Fruit fly (Drosophila melanogaster) whole organism, wandering third instar larva: Measurements from ENCODE around the gene pzg.

Experiments
- Abd-B ChIP-seq: fragments of >200 bp; optimal IDR thresholded peaks from 2 replicates; lab custom pipeline; 2017; ENCODE audit warnings: missing biosample characterization, missing genetic modification characterization
- CrebA ChIP-seq: fragments of 200-800 bp; sonication (Bioruptor generic); optimal IDR thresholded peaks from 2 replicates; lab custom pipeline; 2016; ENCODE audit warnings: missing biosample characterization, mild to moderate bottlenecking, missing genetic modification characterization, borderline replicate concordance
- Dfd ChIP-seq: fragments of >200 bp; optimal IDR thresholded peaks from 2 replicates; lab custom pipeline; 2017; ENCODE audit warnings: missing biosample characterization, missing genetic modification characterization
- Dif ChIP-seq: fragments of 200-275, 200-300 bp; sonication (Bioruptor generic); optimal IDR thresholded peaks from 2 replicates; lab custom pipeline; 2018; ENCODE audit warnings: missing biosample characterization, missing genetic modification characterization; ENCODE audit not compliant: partially characterized antibody
- HLH106 ChIP-seq: fragments of 200-800 bp; optimal IDR thresholded peaks from 3 replicates; lab custom pipeline; 2019; ENCODE audit warnings: missing biosample characterization, mild to moderate bottlenecking, missing genetic modification characterization, moderate library complexity
- Hnf4 ChIP-seq: fragments of 200-800 bp; sonication (Bioruptor generic); optimal IDR thresholded peaks from 2 replicates; lab custom pipeline; 2016; ENCODE audit warnings: missing biosample characterization, mild to moderate bottlenecking, missing genetic modification characterization
- Hr83 ChIP-seq: fragments of 200-300 bp; sonication (Bioruptor generic); optimal IDR thresholded peaks from 2 replicates; lab custom pipeline; 2016; ENCODE audit warnings: missing biosample characterization, mild to moderate bottlenecking, missing genetic modification characterization, moderate library complexity; ENCODE audit not compliant: poor library complexity, severe bottlenecking
- Jra ChIP-seq: sonication (Bioruptor generic); optimal IDR thresholded peaks from 2 replicates; lab custom pipeline; 2016; ENCODE audit warnings: missing biosample characterization, missing genetic modification characterization
- Mio ChIP-seq: sonication (Bioruptor generic); optimal IDR thresholded peaks from 2 replicates; lab custom pipeline; 2016; ENCODE audit warnings: missing biosample characterization, missing genetic modification characterization
- Myc ChIP-seq: fragments of >200 bp; optimal IDR thresholded peaks from 2 replicates; lab custom pipeline; 2017
- N ChIP-seq: fragments of >200 bp; optimal IDR thresholded peaks from 2 replicates; lab custom pipeline; 2018; ENCODE audit warnings: missing biosample characterization, missing external identifiers, missing genetic modification characterization
- Rel ChIP-seq, 2 experiments: fragments of 200-800 bp; sonication (Bioruptor generic) in 1 of 2; optimal IDR thresholded peaks; 2 replicates in 1 of 2; 3 replicates in 1 of 2; lab custom pipeline; 2016 to 2019; ENCODE audit warnings: mild to moderate bottlenecking in 2 of 2, missing biosample characterization in 2 of 2, missing genetic modification characterization in 2 of 2, moderate library complexity in 1 of 2
- Sp1 ChIP-seq: fragments of 200-800 bp; sonication (Bioruptor generic); optimal IDR thresholded peaks from 3 replicates; lab custom pipeline; 2019; ENCODE audit warnings: missing biosample characterization, mild to moderate bottlenecking, missing genetic modification characterization, moderate library complexity
- Vsx2 ChIP-seq: fragments of 200-300, 225-300 bp; sonication (Bioruptor generic); optimal IDR thresholded peaks from 2 replicates; lab custom pipeline; 2018; ENCODE audit warnings: missing biosample characterization, missing genetic modification characterization; ENCODE audit not compliant: partially characterized antibody
- br ChIP-seq: fragments of 200-800 bp; sonication (Bioruptor generic); optimal IDR thresholded peaks from 2 replicates; lab custom pipeline; 2016; ENCODE audit warnings: missing biosample characterization, missing genetic modification characterization
- dmrt93B ChIP-seq: fragments of 200-800 bp; sonication (Bioruptor generic); optimal IDR thresholded peaks from 2 replicates; lab custom pipeline; 2018; ENCODE audit warnings: missing biosample characterization, mild to moderate bottlenecking, missing genetic modification characterization
- dsf ChIP-seq: sonication (Bioruptor generic); optimal IDR thresholded peaks from 2 replicates; lab custom pipeline; 2016; ENCODE audit warnings: missing biosample characterization, missing genetic modification characterization, borderline replicate concordance
- ey ChIP-seq: fragments of 200-800 bp; sonication (Bioruptor generic); optimal IDR thresholded peaks from 2 replicates; lab custom pipeline; 2016; ENCODE audit warnings: missing biosample characterization, missing genetic modification characterization
- foxo ChIP-seq, 2 experiments: fragments of 200-800 bp; sonication (Bioruptor generic); optimal IDR thresholded peaks; 2 replicates in 1 of 2; 3 replicates in 1 of 2; lab custom pipeline; 2016 to 2017; ENCODE audit warnings: missing biosample characterization in 2 of 2, missing genetic modification characterization in 2 of 2
- fru ChIP-seq: fragments of 200-800 bp; sonication (Bioruptor generic); optimal IDR thresholded peaks from 3 replicates; lab custom pipeline; 2016; ENCODE audit warnings: missing biosample characterization, mild to moderate bottlenecking, missing genetic modification characterization
- h ChIP-seq: fragments of 200-800 bp; sonication (Bioruptor generic); optimal IDR thresholded peaks from 3 replicates; lab custom pipeline; 2016; ENCODE audit warnings: missing biosample characterization, mild to moderate bottlenecking, missing genetic modification characterization
- jim ChIP-seq: fragments of 175-275, 200-325 bp; sonication (Bioruptor generic); optimal IDR thresholded peaks from 2 replicates; lab custom pipeline; 2016; ENCODE audit warnings: missing biosample characterization, mild to moderate bottlenecking, missing genetic modification characterization
- lola ChIP-seq: fragments of >200 bp; optimal IDR thresholded peaks from 2 replicates; lab custom pipeline; 2017; ENCODE audit warnings: missing biosample characterization, missing genetic modification characterization
- pan ChIP-seq: fragments of >200 bp; optimal IDR thresholded peaks from 2 replicates; lab custom pipeline; 2017
- psq ChIP-seq: fragments of 200-800 bp; sonication (Bioruptor generic); optimal IDR thresholded peaks from 3 replicates; lab custom pipeline; 2017; ENCODE audit warnings: missing biosample characterization, mild to moderate bottlenecking, missing genetic modification characterization, moderate library complexity
- rgr ChIP-seq: fragments of 200-800 bp; sonication (Bioruptor generic); optimal IDR thresholded peaks from 3 replicates; lab custom pipeline; 2016; ENCODE audit warnings: missing biosample characterization, mild to moderate bottlenecking, missing genetic modification characterization
- sage ChIP-seq: fragments of 200-800 bp; sonication (Bioruptor generic); optimal IDR thresholded peaks from 2 replicates; lab custom pipeline; 2016; ENCODE audit warnings: missing biosample characterization, mild to moderate bottlenecking, missing genetic modification characterization
- sv ChIP-seq: fragments of 200-800 bp; sonication (Bioruptor generic); optimal IDR thresholded peaks from 3 replicates; lab custom pipeline; 2016; ENCODE audit warnings: missing biosample characterization, missing genetic modification characterization
- tai ChIP-seq: sonication (Bioruptor generic); optimal IDR thresholded peaks from 2 replicates; lab custom pipeline; 2016; ENCODE audit warnings: missing biosample characterization, missing genetic modification characterization
- usp ChIP-seq: fragments of >200 bp; optimal IDR thresholded peaks from 2 replicates; lab custom pipeline; 2017; ENCODE audit warnings: missing biosample characterization, missing genetic modification characterization
- woc ChIP-seq: sonication (Bioruptor generic); optimal IDR thresholded peaks from 2 replicates; lab custom pipeline; 2016; ENCODE audit warnings: missing biosample characterization, mild to moderate bottlenecking, missing genetic modification characterization

pzg gene

DNA sequence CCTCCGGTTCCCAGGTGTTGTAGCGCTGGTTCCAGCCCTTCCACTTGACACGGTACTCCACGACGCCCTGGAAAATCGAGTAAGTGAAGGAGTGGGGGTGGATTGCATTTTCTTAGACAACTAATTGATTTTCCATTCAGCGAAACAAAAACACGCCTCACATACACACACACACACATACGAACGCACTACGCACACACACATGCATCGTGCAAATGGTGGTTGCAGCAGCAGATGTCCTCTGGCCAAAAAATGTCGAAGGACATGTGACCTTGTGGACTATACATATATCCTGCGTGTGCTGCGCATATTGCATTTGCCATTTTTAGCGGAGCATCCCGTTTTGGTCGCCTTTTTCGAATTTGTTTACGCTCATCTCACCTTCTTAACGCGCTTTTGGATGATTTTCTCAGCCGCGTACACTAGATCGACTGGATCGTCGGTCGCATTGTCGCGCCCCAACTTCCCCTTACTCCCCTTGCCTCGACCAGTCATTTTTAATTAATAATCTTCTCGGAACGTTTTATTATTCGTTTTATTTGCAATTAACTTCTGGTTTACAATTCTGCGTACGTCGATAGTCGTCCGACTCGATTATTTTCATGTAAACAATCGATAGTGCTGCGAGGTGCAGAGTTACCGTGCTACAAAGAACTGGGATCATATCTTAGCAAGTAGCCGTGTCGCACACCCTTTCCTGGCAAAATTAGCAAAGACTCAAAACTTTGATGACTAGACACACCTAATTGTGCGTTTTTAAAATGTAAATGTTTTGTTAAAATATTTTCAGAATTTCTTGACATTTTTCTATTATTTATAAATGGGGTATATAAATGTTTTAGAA is 31.7 kb downstream of the pzg start, which contains the start of gene Pc:
Gene Pc, minus strand, starts transcription at position 605 of the 844 bp plus-strand sequence.
- no peak for TF ChIP-seq dmrt93B (GFP tag; lab: Kevin White, UChicago)
- peak; percentile 44 for TF ChIP-seq Vsx2
- TF ChIP-seq woc (GFP tag; lab: Kevin White, UChicago), result no peak
- peak; percentile 37 for TF ChIP-seq N (GFP tag; lab: Kevin White, UChicago)
- peak; percentile 38 for TF ChIP-seq Hr83
- TF ChIP-seq fru, result no peak
- TF ChIP-seq psq (GFP tag; lab: Kevin White, UChicago), result no peak
- TF ChIP-seq Myc (lab: Kevin White, UChicago), result peak; percentile 6
- no peak for TF ChIP-seq dsf
- no peak for TF ChIP-seq rgr
- no peak for TF ChIP-seq sv
- TF ChIP-seq h (GFP tag; lab: Kevin White, UChicago), result peak; percentile 20
- no peak for TF ChIP-seq Mio
- TF ChIP-seq Hnf4 (GFP tag; lab: Kevin White, UChicago), result no peak
- TF ChIP-seq HLH106 (tag; lab: Kevin White, UChicago), result peak; percentile 22
- no peak for TF ChIP-seq jim (GFP tag; lab: Kevin White, UChicago)
- TF ChIP-seq CrebA, result no peak
- TF ChIP-seq Dfd (GFP tag; lab: Kevin White, UChicago), result no peak

dm6 chr3L:21318474-21318873 is 32.6 kb downstream of the pzg start, which contains the start of gene Rab26:
Gene Rab26 (plus strand): TSS chr3L:21318774.
- no peak for TF ChIP-seq dsf
- no peak for TF ChIP-seq lola (GFP tag; lab: Kevin White, UChicago)
- no peak for TF ChIP-seq Abd-B (GFP tag; lab: Kevin White, UChicago)
- TF ChIP-seq ey (GFP tag; lab: Kevin White, UChicago), result no peak
- TF ChIP-seq tai (GFP tag; lab: Kevin White, UChicago), result no peak
- TF ChIP-seq N (GFP tag; lab: Kevin White, UChicago), result no peak
- no peak for TF ChIP-seq pan (lab: Kevin White, UChicago)
- no peak for TF ChIP-seq jim (GFP tag; lab: Kevin White, UChicago)
- no peak for TF ChIP-seq Dif (GFP tag; lab: Kevin White, UChicago)
- no peak for TF ChIP-seq Vsx2

dm6 chr3L:21319313-21319907 is 33.5 kb downstream of the pzg start:
- TF ChIP-seq Jra (GFP tag; lab: Kevin White, UChicago), result no peak
- TF ChIP-seq Sp1 (GFP tag; lab: Kevin White, UChicago), result no peak
- no peak for TF ChIP-seq h (GFP tag; lab: Kevin White, UChicago)
- TF ChIP-seq jim (GFP tag; lab: Kevin White, UChicago), result no peak
- no peak for TF ChIP-seq Hnf4 (GFP tag; lab: Kevin White, UChicago)
- TF ChIP-seq foxo (GFP tag; optimal IDR thresholded peaks at IDR 0.05; lab: Kevin White, UChicago), result no peak
- TF ChIP-seq sage (GFP tag; lab: Kevin White, UChicago), result no peak
- no peak for TF ChIP-seq Dfd (GFP tag; lab: Kevin White, UChicago)
- TF ChIP-seq ey (GFP tag; lab: Kevin White, UChicago), result no peak
- TF ChIP-seq br (GFP tag; lab: Kevin White, UChicago), result no peak
- TF ChIP-seq sv, result no peak
- TF ChIP-seq usp (GFP tag; lab: Kevin White, UChicago), result no peak
- TF ChIP-seq Rel (GFP tag; optimal IDR thresholded peaks at IDR 0.05; lab: Kevin White, UChicago), result no peak
- TF ChIP-seq Rel (tag; optimal IDR thresholded peaks at IDR 0.05; lab: Kevin White, UChicago), result no peak
- TF ChIP-seq dmrt93B (GFP tag; lab: Kevin White, UChicago), result no peak
- TF ChIP-seq, all 38 proteins: peak for 0

DNA sequence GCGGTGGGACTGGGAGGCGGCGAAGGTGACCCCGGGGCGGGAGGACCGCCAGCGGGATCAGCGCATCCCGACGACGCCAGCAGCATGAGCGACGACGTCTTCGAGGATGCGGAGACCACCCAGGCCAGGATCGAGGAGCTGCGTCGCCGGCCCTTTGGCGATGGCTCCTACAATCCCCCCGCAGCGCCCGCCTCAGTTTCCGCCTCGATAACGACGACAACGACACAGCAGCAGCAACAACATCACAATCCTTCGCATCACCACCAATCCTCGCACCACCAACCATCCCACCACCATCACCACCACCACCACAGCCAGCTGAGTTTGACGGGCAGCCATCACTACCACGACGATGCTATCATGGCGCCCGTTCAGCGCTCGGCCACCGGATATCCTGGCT is 34.1 kb downstream of the pzg start:
- TF ChIP-seq lola (GFP tag; lab: Kevin White, UChicago) (no peak), Dfd (GFP tag; lab: Kevin White, UChicago) (peak; percentile 98)
